Fruit fly (Drosophila melanogaster): Measurements from ENCODE around the gene Cp110.

DNA sequence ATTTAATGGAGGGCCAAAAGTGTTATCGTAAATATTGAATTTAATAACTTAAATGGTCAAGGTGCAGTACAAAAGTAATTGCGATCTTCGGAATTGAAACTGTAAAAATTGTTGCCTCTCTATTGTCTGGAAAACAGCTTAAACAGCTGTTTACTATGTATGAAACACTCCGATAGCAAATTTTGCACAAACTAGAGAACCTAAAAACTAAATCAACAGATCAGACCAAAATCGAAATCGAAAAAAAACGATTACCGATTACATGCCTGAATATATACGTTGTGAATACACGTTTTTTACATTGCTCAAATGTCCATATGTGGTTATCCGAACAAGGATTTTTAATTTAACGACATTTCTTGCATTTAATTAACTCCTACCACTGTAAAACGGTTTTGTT lies 38.4 kb upstream of the Cp110 start:
- TF ChIP-seq CG8478 (optimal IDR thresholded peaks at IDR 0.05): no peak
- TF ChIP-seq Dll (optimal IDR thresholded peaks at IDR 0.05): no peak
- TF ChIP-seq psq (optimal IDR thresholded peaks at IDR 0.05): no peak
- no peak for TF ChIP-seq usp (GFP tag; optimal IDR thresholded peaks at IDR 0.05)
